Worm (Caenorhabditis elegans): ENCODE results near the gene sap-140.

- TF ChIP-seq nhr-76 (tag; optimal IDR thresholded peaks at IDR 0.05) = no peak
- no peak for TF ChIP-seq unc-120 (tag; optimal IDR thresholded peaks at IDR 0.05; ENCODE audit: poor library complexity, severe bottlenecking)
- TF ChIP-seq mep-1 (tag; optimal IDR thresholded peaks at IDR 0.05) = no peak
- no peak for TF ChIP-seq blmp-1 (tag; optimal IDR thresholded peaks at IDR 0.05)
- TF ChIP-seq nhr-12 (tag; optimal IDR thresholded peaks at IDR 0.05) = no peak
- TF ChIP-seq sptf-1 (tag; optimal IDR thresholded peaks at IDR 0.05) = no peak
- TF ChIP-seq unc-39 (tag; optimal IDR thresholded peaks at IDR 0.05) = no peak
- TF ChIP-seq elt-1 (tag; optimal IDR thresholded peaks at IDR 0.05; ENCODE audit: borderline replicate concordance, insufficient read depth) = no peak
- no peak for TF ChIP-seq nhr-237 (tag; optimal IDR thresholded peaks at IDR 0.05)
- no peak for TF ChIP-seq nhr-28 (tag; optimal IDR thresholded peaks at IDR 0.05)
- no peak for TF ChIP-seq ceh-39 (tag; optimal IDR thresholded peaks at IDR 0.05)
- TF ChIP-seq mab-5 (tag; optimal IDR thresholded peaks at IDR 0.05) = no peak
- TF ChIP-seq pha-4 (tag; optimal IDR thresholded peaks at IDR 0.05) = no peak
- TF ChIP-seq unc-62 (GFP tag; optimal IDR thresholded peaks at IDR 0.05) = no peak
Observed at ce11 chrIII:7521163-7521562, 21.6 kb downstream of the sap-140 start, which contains the start of gene lig-4.

All from whole organism, mixed stage, embryonic.